Fruit fly (Drosophila melanogaster): Measurements from ENCODE around the gene CG16723.

CG16723 gene

dm6 chr3R:23556843-23557242 is 39.2 kb downstream of the CG16723 start, which contains the start of gene CG10164:
CG10164 (minus strand) TSS chr3R:23556943.
- no peak for TF ChIP-seq noc (tag; optimal IDR thresholded peaks at IDR 0.05)

Measured in whole organism, larva.